Worm (Caenorhabditis elegans) whole organism, early embryonic: Measurements from ENCODE around the gene Y54B9A.1.

Experiments used
- F13C5.2 ChIP-seq: sonication (generic microtip); optimal IDR thresholded peaks from 2 replicates; lab custom pipeline; 2017; ENCODE audit warnings: mild to moderate bottlenecking, missing genetic modification characterization, inconsistent platforms, missing compliant biosample characterization
- aly-1 ChIP-seq: sonication (generic microtip); optimal IDR thresholded peaks from 2 replicates; lab custom pipeline; 2016; ENCODE audit warnings: missing genetic modification characterization, missing compliant biosample characterization
- ceh-13 ChIP-seq: fragments of 200-800 bp; sonication (Bioruptor generic); optimal IDR thresholded peaks from 2 replicates; lab custom pipeline; 2018; ENCODE audit warnings: mild to moderate bottlenecking, missing genetic modification characterization, missing compliant biosample characterization
- ets-7 ChIP-seq: sonication (generic microtip); optimal IDR thresholded peaks from 2 replicates; lab custom pipeline; 2016; ENCODE audit warnings: missing genotype, missing genetic modification characterization, missing compliant biosample characterization
- flt-1 ChIP-seq: fragments of 200-800 bp; sonication (Bioruptor generic); IDR thresholded peaks from 2 replicates; pipeline ENCODE4 v1.3.6; 2022; ENCODE audit warnings: missing genetic modification characterization, missing compliant biosample characterization
- hmbx-1 ChIP-seq: sonication (generic microtip); optimal IDR thresholded peaks from 2 replicates; lab custom pipeline; 2016; ENCODE audit warnings: mild to moderate bottlenecking, missing genetic modification characterization, missing compliant biosample characterization
- sea-1 ChIP-seq: fragments of 200-800 bp; sonication (Bioruptor generic); conservative IDR thresholded peaks from 2 replicates; pipeline ENCODE4 v1.3.6; 2022; ENCODE audit warnings: missing genetic modification characterization, missing compliant biosample characterization
- tbx-11 ChIP-seq: fragments of 200-800 bp; sonication (Bioruptor generic); IDR thresholded peaks from 2 replicates; pipeline ENCODE4 v1.3.6; 2022; ENCODE audit warnings: missing genetic modification characterization, missing compliant biosample characterization

- no peak for TF ChIP-seq sea-1 (GFP tag; lab: Robert Waterston, UW)
- TF ChIP-seq hmbx-1: no peak
- no peak for TF ChIP-seq F13C5.2 (tag; lab: Kevin White, UChicago)
- no peak for TF ChIP-seq flt-1
- TF ChIP-seq tbx-11 (GFP tag; lab: Robert Waterston, UW): no peak
- no peak for TF ChIP-seq ceh-13 (GFP tag; lab: Kevin White, UChicago)
- no peak for TF ChIP-seq ets-7
- TF ChIP-seq aly-1 (tag; lab: Kevin White, UChicago): no peak
These were observed 30.5 kb downstream of the Y54B9A.1 start for ce11 chrV:9408869-9409268.
